Worm (Caenorhabditis elegans): Measurements from ENCODE around the gene rps-8.

Gene rps-8

DNA sequence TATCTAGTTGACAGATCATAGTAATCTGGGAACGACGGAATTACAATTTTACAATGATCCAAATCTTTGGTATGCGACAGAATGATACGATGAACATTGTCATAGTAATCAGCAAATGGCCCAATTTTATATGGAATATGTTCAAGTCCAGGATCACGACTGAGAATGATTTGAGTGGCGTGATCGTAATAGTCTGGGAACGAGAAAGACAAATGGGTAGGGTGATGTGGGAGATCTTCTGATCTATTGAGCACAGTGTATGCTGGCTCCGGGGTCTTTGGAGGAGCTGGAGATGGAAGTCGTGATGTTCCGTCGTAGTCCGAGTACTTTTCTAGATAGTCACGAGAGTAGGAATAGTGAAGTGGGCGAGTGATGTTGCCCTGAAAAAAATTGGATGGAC is 10.2 kb upstream of the rps-8 start:
- TF ChIP-seq nhr-2 (tag; optimal IDR thresholded peaks at IDR 0.05) (no peak), blmp-1 (tag; optimal IDR thresholded peaks at IDR 0.05) (no peak), nhr-28 (tag; optimal IDR thresholded peaks at IDR 0.05) (no peak), M03D4.4 (tag; optimal IDR thresholded peaks at IDR 0.05) (no peak), ceh-83 (GFP tag; optimal IDR thresholded peaks at IDR 0.05) (no peak), elt-3 (tag; optimal IDR thresholded peaks at IDR 0.05) (no peak), unc-62 (GFP tag; optimal IDR thresholded peaks at IDR 0.05) (no peak), ham-2 (GFP tag; optimal IDR thresholded peaks at IDR 0.05) (no peak), elt-1 (tag; optimal IDR thresholded peaks at IDR 0.05; ENCODE audit: borderline replicate concordance, insufficient read depth) (no peak), nhr-237 (tag; optimal IDR thresholded peaks at IDR 0.05) (no peak), ceh-43 (GFP tag; optimal IDR thresholded peaks at IDR 0.05) (no peak), snpc-4 (tag; optimal IDR thresholded peaks at IDR 0.05) (no peak), mls-2 (tag; optimal IDR thresholded peaks at IDR 0.05) (no peak), drap-1 (GFP tag; optimal IDR thresholded peaks at IDR 0.05) (no peak), ces-1 (GFP tag; optimal IDR thresholded peaks at IDR 0.05) (no peak), ztf-11 (tag; optimal IDR thresholded peaks at IDR 0.05) (no peak)

- TF ChIP-seq lsy-2 (tag; optimal IDR thresholded peaks at IDR 0.05) (no peak), elt-3 (tag; optimal IDR thresholded peaks at IDR 0.05) (no peak), lin-13 (tag; optimal IDR thresholded peaks at IDR 0.05) (no peak), unc-62 (GFP tag; optimal IDR thresholded peaks at IDR 0.05) (no peak), hlh-1 (tag; optimal IDR thresholded peaks at IDR 0.05) (no peak)
Observed at ce11 chrIV:7320688-7321087, 7.0 kb upstream of the rps-8 start.

DNA sequence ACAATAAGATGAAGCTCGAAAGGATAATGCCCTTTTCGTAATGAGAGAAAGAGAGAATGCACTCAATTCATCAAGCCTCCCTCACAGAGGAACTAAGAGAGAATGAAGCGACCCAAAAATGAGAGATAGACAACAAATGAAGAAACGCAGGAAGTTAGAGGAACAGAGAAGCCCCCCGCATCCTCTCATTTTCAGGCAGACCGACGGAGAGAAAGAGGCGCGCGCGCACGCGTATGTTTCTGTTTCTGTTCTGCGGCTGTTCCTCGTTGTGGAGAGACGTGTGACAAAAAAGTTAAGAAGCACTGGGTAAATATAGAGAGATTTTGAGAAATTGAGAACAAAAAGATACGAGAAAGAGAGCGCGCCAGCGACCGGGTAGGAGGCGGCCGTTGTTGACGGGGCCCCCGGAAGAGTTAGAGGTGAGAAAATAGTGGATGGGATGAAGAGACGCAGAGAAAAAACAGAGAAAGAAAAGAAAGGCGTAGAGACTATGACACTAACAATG is 6.3 kb upstream of the rps-8 start:
- TF ChIP-seq cnd-1 (tag; optimal IDR thresholded peaks at IDR 0.05) (no peak), mep-1 (tag; optimal IDR thresholded peaks at IDR 0.05) (peak; percentile 38), unc-62 (GFP tag; optimal IDR thresholded peaks at IDR 0.05) (peak; percentile 70), mls-2 (tag; optimal IDR thresholded peaks at IDR 0.05) (peak; percentile 65), ceh-43 (GFP tag; optimal IDR thresholded peaks at IDR 0.05) (no peak), sem-2 (GFP tag; optimal IDR thresholded peaks at IDR 0.05) (no peak), pha-4 (tag; optimal IDR thresholded peaks at IDR 0.05) (no peak), nhr-237 (tag; optimal IDR thresholded peaks at IDR 0.05) (peak; percentile 63), drap-1 (GFP tag; optimal IDR thresholded peaks at IDR 0.05) (no peak), ces-1 (GFP tag; optimal IDR thresholded peaks at IDR 0.05) (peak; percentile 89), ham-2 (GFP tag; optimal IDR thresholded peaks at IDR 0.05) (peak; percentile 78), nhr-2 (tag; optimal IDR thresholded peaks at IDR 0.05) (no peak), blmp-1 (tag; optimal IDR thresholded peaks at IDR 0.05) (peak; percentile 12), ztf-11 (tag; optimal IDR thresholded peaks at IDR 0.05) (no peak), snpc-4 (tag; optimal IDR thresholded peaks at IDR 0.05) (no peak), unc-120 (tag; optimal IDR thresholded peaks at IDR 0.05; ENCODE audit: poor library complexity, severe bottlenecking) (peak; percentile 87), lsy-2 (tag; optimal IDR thresholded peaks at IDR 0.05) (peak; percentile 40), hlh-1 (tag; optimal IDR thresholded peaks at IDR 0.05) (peak; percentile 81), lin-32 (GFP tag; optimal IDR thresholded peaks at IDR 0.05) (no peak)

DNA sequence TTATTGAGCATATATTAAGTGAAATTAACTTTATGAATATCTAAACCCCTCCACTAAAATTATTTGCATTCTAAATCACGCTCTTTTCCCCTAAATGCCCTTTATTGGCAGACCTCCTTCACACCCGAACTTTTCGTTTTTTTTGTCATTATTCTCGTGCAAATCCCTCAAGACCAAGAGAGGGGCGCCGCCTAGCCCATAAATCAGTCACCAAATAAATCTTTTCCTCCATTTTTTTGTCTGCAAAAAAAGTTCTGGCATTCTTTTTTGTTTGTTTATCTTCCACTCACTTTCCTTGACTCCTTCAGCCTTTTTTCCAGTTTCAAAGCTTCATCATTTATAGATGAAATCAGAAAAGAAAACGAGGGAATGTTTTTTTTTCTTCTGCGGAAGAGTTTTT is 5.2 kb upstream of the rps-8 start:
- no peak for TF ChIP-seq unc-39 (tag; optimal IDR thresholded peaks at IDR 0.05)
- no peak for TF ChIP-seq lin-32 (GFP tag; optimal IDR thresholded peaks at IDR 0.05)
- TF ChIP-seq ztf-11 (tag; optimal IDR thresholded peaks at IDR 0.05): no peak
- TF ChIP-seq sptf-1 (tag; optimal IDR thresholded peaks at IDR 0.05): no peak
- no peak for TF ChIP-seq ceh-39 (tag; optimal IDR thresholded peaks at IDR 0.05)
- no peak for TF ChIP-seq mls-2 (tag; optimal IDR thresholded peaks at IDR 0.05)
- TF ChIP-seq ham-2 (GFP tag; optimal IDR thresholded peaks at IDR 0.05): no peak
- no peak for TF ChIP-seq pha-4 (tag; optimal IDR thresholded peaks at IDR 0.05)
- TF ChIP-seq ceh-83 (GFP tag; optimal IDR thresholded peaks at IDR 0.05): no peak
- no peak for TF ChIP-seq bed-3 (GFP tag; optimal IDR thresholded peaks at IDR 0.05)
- TF ChIP-seq flh-1 (GFP tag; optimal IDR thresholded peaks at IDR 0.05): no peak
- no peak for TF ChIP-seq M03D4.4 (tag; optimal IDR thresholded peaks at IDR 0.05)
- no peak for TF ChIP-seq mab-5 (tag; optimal IDR thresholded peaks at IDR 0.05)
- no peak for TF ChIP-seq nhr-76 (tag; optimal IDR thresholded peaks at IDR 0.05)
- TF ChIP-seq sem-2 (GFP tag; optimal IDR thresholded peaks at IDR 0.05): no peak
- TF ChIP-seq tbx-8 (GFP tag; optimal IDR thresholded peaks at IDR 0.05): no peak
- no peak for TF ChIP-seq blmp-1 (tag; optimal IDR thresholded peaks at IDR 0.05)
- TF ChIP-seq nhr-28 (tag; optimal IDR thresholded peaks at IDR 0.05): no peak

Data from whole organism, mixed stage, embryonic.